Worm (Caenorhabditis elegans) whole organism, mixed stage, embryonic: Measurements from ENCODE around the gene egl-38.

Experiments used
- bed-3 ChIP-seq: fragments of 200-800 bp; sonication (Bioruptor generic); optimal IDR thresholded peaks from 3 replicates; lab custom pipeline; 2018; ENCODE audit warnings: mild to moderate bottlenecking, missing genetic modification characterization, moderate library complexity, missing compliant biosample characterization
- blmp-1 ChIP-seq: fragments of 150-350 bp; optimal IDR thresholded peaks from 2 replicates; lab custom pipeline; 2014; ENCODE audit warnings: missing biosample characterization, missing genetic modification characterization
- ceh-39 ChIP-seq: fragments of 150-350 bp; optimal IDR thresholded peaks from 2 replicates; lab custom pipeline; 2014; ENCODE audit warnings: missing biosample characterization, missing genetic modification characterization
- ceh-43 ChIP-seq: fragments of 200-800 bp; sonication (Bioruptor generic); optimal IDR thresholded peaks from 2 replicates; lab custom pipeline; 2018; ENCODE audit warnings: mild to moderate bottlenecking, missing genetic modification characterization, moderate library complexity, missing compliant biosample characterization
- ceh-83 ChIP-seq: fragments of 200-800 bp; sonication (Bioruptor generic); optimal IDR thresholded peaks from 2 replicates; lab custom pipeline; 2018; ENCODE audit warnings: mild to moderate bottlenecking, missing genetic modification characterization, missing compliant biosample characterization
- ces-1 ChIP-seq: fragments of 150-350 bp; optimal IDR thresholded peaks from 2 replicates; lab custom pipeline; 2014; ENCODE audit warnings: missing biosample characterization, missing genetic modification reagents, missing genetic modification characterization
- cnd-1 ChIP-seq: fragments of 200-800 bp; sonication (Bioruptor generic); optimal IDR thresholded peaks from 2 replicates; lab custom pipeline; 2018; ENCODE audit warnings: mild to moderate bottlenecking, missing genetic modification characterization, missing compliant biosample characterization
- drap-1 ChIP-seq: fragments of 200-800 bp; sonication (Bioruptor generic); optimal IDR thresholded peaks from 3 replicates; lab custom pipeline; 2018; ENCODE audit warnings: mild to moderate bottlenecking, missing genetic modification characterization, missing compliant biosample characterization
- elt-1 ChIP-seq: sonication (generic microtip); optimal IDR thresholded peaks from 2 replicates; lab custom pipeline; 2017; ENCODE audit warnings: missing genetic modification characterization, mild to moderate bottlenecking, missing compliant biosample characterization, antibody characterized with exemption, moderate library complexity, borderline replicate concordance; ENCODE audit not compliant: insufficient read depth
- elt-3 ChIP-seq: fragments of 150-350 bp; optimal IDR thresholded peaks from 2 replicates; lab custom pipeline; 2014; ENCODE audit warnings: missing biosample characterization, missing genetic modification characterization
- flh-1 ChIP-seq: fragments of 200-800 bp; sonication (Bioruptor generic); optimal IDR thresholded peaks from 2 replicates; lab custom pipeline; 2018; ENCODE audit warnings: mild to moderate bottlenecking, missing genetic modification characterization, moderate library complexity, missing compliant biosample characterization
- ham-2 ChIP-seq: fragments of 200-800 bp; sonication (Bioruptor generic); optimal IDR thresholded peaks from 2 replicates; lab custom pipeline; 2018; ENCODE audit warnings: mild to moderate bottlenecking, missing genetic modification characterization, missing compliant biosample characterization
- hlh-1 ChIP-seq: fragments of 150-350 bp; optimal IDR thresholded peaks from 2 replicates; lab custom pipeline; 2014; ENCODE audit warnings: missing biosample characterization, missing genetic modification reagents, missing genetic modification characterization
- lin-13 ChIP-seq: fragments of 150-350 bp; optimal IDR thresholded peaks from 2 replicates; lab custom pipeline; 2014; ENCODE audit warnings: missing biosample characterization, missing genetic modification characterization
- lsy-2 ChIP-seq: fragments of 150-350 bp; optimal IDR thresholded peaks from 2 replicates; lab custom pipeline; 2014; ENCODE audit warnings: missing biosample characterization, missing genetic modification characterization
- mep-1 ChIP-seq: fragments of 150-350 bp; optimal IDR thresholded peaks from 2 replicates; lab custom pipeline; 2017; ENCODE audit warnings: missing biosample characterization, missing genetic modification reagents, missing genetic modification characterization, inconsistent platforms
- mls-2 ChIP-seq: sonication (generic microtip); optimal IDR thresholded peaks from 2 replicates; lab custom pipeline; 2016; ENCODE audit warnings: mild to moderate bottlenecking, missing genetic modification characterization, moderate library complexity, missing compliant biosample characterization
- nhr-12 ChIP-seq: fragments of 150-350 bp; optimal IDR thresholded peaks from 2 replicates; lab custom pipeline; 2014; ENCODE audit warnings: missing biosample characterization, missing genetic modification characterization
- nhr-2 ChIP-seq: fragments of 150-350 bp; optimal IDR thresholded peaks from 2 replicates; lab custom pipeline; 2014; ENCODE audit warnings: missing biosample characterization, missing genetic modification characterization
- nhr-237 ChIP-seq: fragments of 150-350 bp; optimal IDR thresholded peaks from 2 replicates; lab custom pipeline; 2014; ENCODE audit warnings: missing biosample characterization, missing genetic modification characterization
- nhr-28 ChIP-seq: fragments of 150-350 bp; optimal IDR thresholded peaks from 2 replicates; lab custom pipeline; 2014; ENCODE audit warnings: missing biosample characterization, missing genetic modification characterization
- nhr-76 ChIP-seq: sonication (generic microtip); optimal IDR thresholded peaks from 2 replicates; lab custom pipeline; 2017; ENCODE audit warnings: missing biosample characterization, missing genetic modification characterization
- pha-4 ChIP-seq: fragments of 150-350 bp; optimal IDR thresholded peaks from 2 replicates; lab custom pipeline; 2018; ENCODE audit warnings: missing biosample characterization, missing genetic modification reagents, missing genetic modification characterization
- sem-2 ChIP-seq: fragments of 200-800 bp; sonication (Bioruptor generic); optimal IDR thresholded peaks from 2 replicates; lab custom pipeline; 2018; ENCODE audit warnings: mild to moderate bottlenecking, missing genetic modification characterization, missing compliant biosample characterization
- snpc-4 ChIP-seq: fragments of 150-350 bp; optimal IDR thresholded peaks from 2 replicates; lab custom pipeline; 2014; ENCODE audit warnings: missing biosample characterization, missing genetic modification characterization
- sptf-1 ChIP-seq: sonication (generic microtip); optimal IDR thresholded peaks from 2 replicates; lab custom pipeline; 2017; ENCODE audit warnings: mild to moderate bottlenecking, missing genetic modification characterization, moderate library complexity, missing compliant biosample characterization
- tbx-8 ChIP-seq: fragments of 200-800 bp; sonication (Bioruptor generic); optimal IDR thresholded peaks from 2 replicates; lab custom pipeline; 2018; ENCODE audit warnings: mild to moderate bottlenecking, missing genetic modification characterization, moderate library complexity, missing compliant biosample characterization
- unc-120 ChIP-seq: sonication (generic microtip); optimal IDR thresholded peaks from 2 replicates; lab custom pipeline; 2017; ENCODE audit warnings: missing genetic modification characterization, missing compliant biosample characterization; ENCODE audit not compliant: poor library complexity, severe bottlenecking
- unc-39 ChIP-seq: fragments of 150-350 bp; optimal IDR thresholded peaks from 2 replicates; lab custom pipeline; 2014; ENCODE audit warnings: missing biosample characterization, missing genetic modification characterization
- unc-62 ChIP-seq: fragments of 150-350 bp; optimal IDR thresholded peaks from 2 replicates; lab custom pipeline; 2014; ENCODE audit warnings: missing biosample characterization, missing genetic modification reagents, missing genetic modification characterization
- zip-8 ChIP-seq: fragments of 150-350 bp; optimal IDR thresholded peaks from 2 replicates; lab custom pipeline; 2014; ENCODE audit warnings: missing biosample characterization, missing genetic modification characterization

The egl-38 gene

DNA sequence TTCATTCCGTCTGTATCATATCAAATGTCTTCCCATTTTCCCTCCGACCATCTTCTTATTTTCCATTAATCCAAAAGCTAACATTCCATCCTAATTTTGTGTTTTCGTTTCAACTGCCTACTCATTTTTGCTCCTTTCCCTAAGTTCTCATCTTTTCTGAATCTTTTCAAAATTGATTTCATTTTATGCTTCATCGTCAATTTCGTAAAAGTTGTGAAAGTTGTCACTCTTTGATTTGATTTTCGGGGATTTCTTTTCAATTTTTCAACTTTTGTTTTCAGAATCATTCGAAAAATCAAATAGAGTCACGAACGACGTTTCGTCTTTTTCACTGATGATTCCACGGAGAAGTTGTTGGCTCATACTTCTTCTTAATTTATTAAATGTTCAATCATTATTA is 42.8 kb downstream of the egl-38 start, which contains the start of gene cwn-2:
Gene cwn-2 (plus strand): TSS at position 276 of the 400 bp plus-strand sequence.
- no peak for TF ChIP-seq sem-2 (GFP tag; lab: Kevin White, UChicago)
- no peak for TF ChIP-seq lsy-2
- TF ChIP-seq nhr-28 = no peak
- no peak for TF ChIP-seq elt-3
- no peak for TF ChIP-seq cnd-1
- TF ChIP-seq ces-1 = no peak
- TF ChIP-seq blmp-1 (tag; lab: Kevin White, UChicago) = no peak
- TF ChIP-seq unc-39 = no peak
- TF ChIP-seq sptf-1 (tag; lab: Kevin White, UChicago) = no peak
- no peak for TF ChIP-seq tbx-8 (GFP tag; lab: Kevin White, UChicago)

DNA sequence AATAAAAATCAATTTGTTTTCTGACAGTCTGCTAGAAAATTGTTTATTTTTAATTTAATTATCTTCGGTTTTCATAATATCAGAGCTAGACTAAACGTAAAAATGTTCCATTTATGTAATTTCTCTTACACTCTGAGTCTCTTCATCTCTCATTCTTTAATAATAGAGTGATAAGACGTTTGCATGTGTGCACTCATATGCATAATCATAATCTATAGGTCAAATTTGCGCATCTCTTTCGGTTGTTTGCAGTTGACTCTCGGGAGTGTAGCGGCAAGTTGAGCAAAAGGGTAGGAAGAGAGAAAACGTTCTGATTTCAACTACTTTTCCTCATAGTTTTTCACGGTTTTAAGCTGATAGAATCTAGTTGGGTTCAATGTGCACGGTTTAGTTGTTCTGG is 43.9 kb downstream of the egl-38 start:
- no peak for TF ChIP-seq mls-2 (tag; lab: Kevin White, UChicago)
- TF ChIP-seq nhr-28 = no peak
- TF ChIP-seq ceh-43 (GFP tag; lab: Kevin White, UChicago) = no peak
- TF ChIP-seq snpc-4 = no peak
- no peak for TF ChIP-seq cnd-1
- TF ChIP-seq unc-62 (GFP tag; lab: Kevin White, UChicago) = no peak
- TF ChIP-seq blmp-1 (tag; lab: Kevin White, UChicago) = no peak

DNA sequence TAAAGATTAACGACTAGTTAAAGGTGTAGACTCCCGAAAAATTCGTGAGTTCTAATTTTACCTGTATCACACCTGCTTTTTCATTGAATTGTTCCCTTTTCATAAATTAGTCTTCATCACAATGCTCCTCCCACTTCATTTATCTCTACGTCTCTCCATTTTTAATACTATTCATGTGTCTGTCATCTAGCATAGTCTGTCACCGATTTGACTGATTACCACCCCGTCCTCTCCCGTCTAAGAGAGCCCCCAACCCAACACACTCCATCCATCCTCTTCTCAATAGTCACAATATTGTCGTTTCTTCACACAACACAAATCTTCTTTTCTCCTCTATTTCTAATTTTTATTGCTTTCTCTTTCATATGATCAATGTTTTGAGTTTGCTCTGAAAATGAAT is 45.2 kb downstream of the egl-38 start:
- TF ChIP-seq pha-4 (tag; lab: Kevin White, UChicago) (no peak), unc-62 (GFP tag; lab: Kevin White, UChicago) (peak; percentile 98)

DNA sequence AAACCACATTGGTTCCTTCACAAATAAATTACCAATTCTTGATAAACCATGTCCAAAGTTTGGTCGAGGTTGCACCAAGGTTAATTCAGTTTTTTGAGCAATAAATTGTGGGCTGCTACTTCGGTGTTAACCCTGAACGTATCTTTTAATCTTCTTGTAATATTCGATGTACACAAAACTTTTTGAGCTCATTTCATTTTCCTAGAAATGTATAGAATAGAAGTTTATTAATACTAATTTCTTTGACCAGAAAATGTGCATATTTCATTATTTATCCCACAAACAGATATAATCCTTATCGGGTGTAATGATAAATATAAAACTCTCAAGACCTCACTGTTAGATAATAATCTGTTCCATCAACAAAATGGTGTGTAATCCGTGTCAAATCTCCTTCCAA is 46.4 kb downstream of the egl-38 start:
- no peak for TF ChIP-seq tbx-8 (GFP tag; lab: Kevin White, UChicago)
- no peak for TF ChIP-seq sptf-1 (tag; lab: Kevin White, UChicago)
- TF ChIP-seq ceh-43 (GFP tag; lab: Kevin White, UChicago) = no peak
- no peak for TF ChIP-seq nhr-12 (tag; lab: Kevin White, UChicago)
- no peak for TF ChIP-seq nhr-28
- no peak for TF ChIP-seq ceh-83 (GFP tag; lab: Kevin White, UChicago)
- TF ChIP-seq elt-1 = no peak
- no peak for TF ChIP-seq flh-1 (GFP tag; lab: Kevin White, UChicago)
- TF ChIP-seq sem-2 (GFP tag; lab: Kevin White, UChicago) = no peak
- no peak for TF ChIP-seq cnd-1
- no peak for TF ChIP-seq ceh-39 (tag; lab: Kevin White, UChicago)
- TF ChIP-seq nhr-76 (tag; lab: Kevin White, UChicago) = no peak
- TF ChIP-seq ham-2 (GFP tag; lab: Kevin White, UChicago) = no peak
- TF ChIP-seq bed-3 (GFP tag; lab: Kevin White, UChicago) = no peak
- TF ChIP-seq lsy-2 = no peak
- TF ChIP-seq unc-62 (GFP tag; lab: Kevin White, UChicago) = no peak

DNA sequence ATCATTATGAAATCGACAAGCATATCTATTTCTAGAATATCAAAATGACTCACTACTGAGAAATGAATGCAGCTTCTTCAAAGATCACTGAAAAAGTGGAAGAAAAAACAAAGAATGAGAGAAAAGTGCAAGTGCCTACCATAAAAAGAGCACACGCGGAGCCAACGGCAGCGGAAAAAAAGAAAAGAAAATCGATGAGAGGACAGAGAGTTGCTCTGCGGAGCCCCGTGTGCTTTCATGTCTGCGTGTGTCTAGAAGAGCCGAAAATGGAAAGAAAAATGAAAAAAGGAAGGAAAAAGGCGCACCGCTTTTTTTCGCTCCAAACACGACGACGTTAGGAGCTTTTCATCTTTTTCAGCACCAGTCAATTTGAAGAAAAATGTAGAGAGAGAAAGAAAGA is 47.6 kb downstream of the egl-38 start, which contains the start of gene ipla-7:
Gene ipla-7 (minus strand): TSS at position 122 of the 400 bp plus-strand sequence.
- TF ChIP-seq ces-1 = peak; percentile 22
- TF ChIP-seq flh-1 (GFP tag; lab: Kevin White, UChicago) = no peak
- TF ChIP-seq, all 35 proteins: peak for 1

DNA sequence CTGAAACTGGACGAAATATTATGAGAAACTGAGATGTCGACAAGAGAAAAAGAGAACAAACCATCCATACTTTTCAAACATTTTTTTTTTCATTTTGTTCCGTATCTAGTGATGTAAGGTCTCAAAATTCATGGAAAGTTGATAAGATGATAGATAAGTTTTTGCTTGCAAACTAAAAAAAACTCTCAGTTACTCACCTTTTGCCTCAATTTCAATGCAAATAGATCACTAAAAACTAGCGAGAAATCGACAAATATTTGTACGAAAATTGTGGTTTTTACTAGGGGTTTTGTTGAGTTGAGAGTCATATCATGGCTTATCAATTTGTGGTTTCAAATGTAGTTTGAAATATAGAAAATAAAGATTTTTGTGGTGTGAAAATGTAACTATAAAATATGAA is 49.5 kb downstream of the egl-38 start:
- TF ChIP-seq elt-3 (no peak), unc-39 (no peak), zip-8 (no peak), tbx-8 (GFP tag; lab: Kevin White, UChicago) (no peak), sem-2 (GFP tag; lab: Kevin White, UChicago) (no peak), drap-1 (GFP tag; lab: Kevin White, UChicago) (no peak), mep-1 (tag; lab: Kevin White, UChicago) (no peak), snpc-4 (no peak), nhr-76 (tag; lab: Kevin White, UChicago) (no peak), lin-13 (no peak), lsy-2 (no peak)

DNA sequence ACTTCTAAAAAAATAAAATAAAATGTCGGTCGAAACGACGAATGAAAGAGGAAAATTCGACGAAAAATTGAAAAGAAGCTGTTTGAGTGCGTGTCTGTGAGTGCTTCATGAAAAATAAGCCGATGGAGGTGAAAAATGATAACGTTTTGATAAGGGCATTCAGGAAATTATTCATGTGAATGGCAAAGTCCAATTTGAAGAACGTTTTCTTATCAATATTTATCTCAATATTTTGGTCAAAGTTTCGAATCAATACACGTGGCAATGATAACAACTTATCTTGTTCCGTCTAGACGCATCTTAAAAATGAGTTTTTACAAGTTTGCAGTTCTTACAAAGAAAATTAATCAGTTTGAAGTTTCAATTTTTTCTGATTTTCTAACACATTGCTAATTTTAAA is 51.1 kb downstream of the egl-38 start:
- TF ChIP-seq ces-1 (no peak), mep-1 (tag; lab: Kevin White, UChicago) (no peak), hlh-1 (no peak), nhr-237 (tag; lab: Kevin White, UChicago) (no peak), lsy-2 (no peak), unc-120 (tag; lab: Kevin White, UChicago) (no peak), nhr-2 (tag; lab: Kevin White, UChicago) (no peak), nhr-28 (no peak), lin-13 (no peak), zip-8 (no peak)
